Worm (Caenorhabditis elegans) whole organism, midembryonic: Measurements from ENCODE around the gene mec-3.

ENCODE experiments used
- flt-1 ChIP-seq: fragments of 200-800 bp; sonication (Bioruptor generic); IDR thresholded peaks from 2 replicates; pipeline ENCODE4 v1.3.6; 2022; ENCODE audit warnings: missing genetic modification characterization, missing compliant biosample characterization
- klf-2 ChIP-seq: fragments of 200-800 bp; sonication (Bioruptor generic); conservative IDR thresholded peaks from 2 replicates; pipeline ENCODE4 v1.3.6; 2022; ENCODE audit warnings: missing genetic modification reagents, missing genetic modification characterization, missing compliant biosample characterization
- tab-1 ChIP-seq: fragments of 200-800 bp; sonication (Bioruptor generic); IDR thresholded peaks from 2 replicates; pipeline ENCODE4 v1.3.6; 2022; ENCODE audit warnings: missing genetic modification characterization, missing compliant biosample characterization
- ztf-23 ChIP-seq: fragments of 200-800 bp; sonication (Bioruptor generic); IDR thresholded peaks from 2 replicates; pipeline ENCODE4 v1.3.6; 2022; ENCODE audit warnings: missing genetic modification reagents, missing genetic modification characterization, missing compliant biosample characterization
- ztf-29 ChIP-seq: fragments of 200-800 bp; sonication (Bioruptor generic); IDR thresholded peaks from 2 replicates; pipeline ENCODE4 v1.3.6; 2022; ENCODE audit warnings: missing genetic modification reagents, missing genetic modification characterization, missing compliant biosample characterization

DNA sequence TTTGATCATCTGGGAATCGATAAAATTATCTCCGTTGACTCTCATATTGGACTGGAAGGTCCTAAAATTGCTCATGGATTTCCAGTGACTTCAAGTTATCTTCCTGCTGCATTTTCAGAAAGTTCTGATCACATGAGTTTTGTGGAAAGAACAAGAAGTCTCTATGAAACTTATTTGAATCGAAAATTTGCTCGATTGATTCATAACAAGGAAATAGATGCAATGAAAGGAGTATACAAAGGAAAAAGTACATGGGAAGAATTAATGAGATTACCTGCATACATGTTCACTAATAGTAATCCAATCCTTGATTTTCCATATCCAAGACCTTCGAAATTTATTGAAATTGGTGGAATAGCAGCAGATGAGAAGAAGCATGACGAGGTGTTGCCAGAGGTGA, 4.1 kb upstream of the mec-3 start:
- TF ChIP-seq klf-2 (GFP tag; lab: Robert Waterston, UW) = no peak
- TF ChIP-seq ztf-29 (GFP tag; lab: Robert Waterston, UW) = no peak
- no peak for TF ChIP-seq ztf-23 (GFP tag; lab: Robert Waterston, UW)
- no peak for TF ChIP-seq tab-1 (GFP tag; lab: Robert Waterston, UW)
- TF ChIP-seq flt-1 (GFP tag; lab: Robert Waterston, UW) = no peak
